Fruit fly (Drosophila melanogaster) whole organism, prepupa: ENCODE results near the gene MED24.

Experiments
- Blimp-1 ChIP-seq: fragments of 200-800 bp; sonication (Bioruptor generic); optimal IDR thresholded peaks from 3 replicates; lab custom pipeline; 2017; ENCODE audit warnings: missing biosample characterization, missing genetic modification characterization, mild to moderate bottlenecking, moderate library complexity, missing genetic modification reagents
- CG6276 ChIP-seq: fragments of 200-800 bp; sonication (Bioruptor generic); optimal IDR thresholded peaks from 2 replicates; lab custom pipeline; 2017; ENCODE audit warnings: missing biosample characterization, mild to moderate bottlenecking, missing genetic modification characterization
- CG6854 ChIP-seq: fragments of 200-800 bp; sonication (Bioruptor generic); optimal IDR thresholded peaks from 2 replicates; lab custom pipeline; 2017; ENCODE audit warnings: missing biosample characterization, mild to moderate bottlenecking, missing genetic modification characterization
- CG8632 ChIP-seq: fragments of 200-800 bp; sonication (Bioruptor generic); optimal IDR thresholded peaks from 3 replicates; lab custom pipeline; 2016; ENCODE audit warnings: missing biosample characterization, missing genetic modification characterization
- CG9139 ChIP-seq: fragments of 200-800 bp; sonication (Bioruptor generic); optimal IDR thresholded peaks from 3 replicates; lab custom pipeline; 2017; ENCODE audit warnings: missing biosample characterization, mild to moderate bottlenecking, missing genetic modification characterization
- Eip78C ChIP-seq: fragments of 200-800 bp; sonication (Bioruptor generic); peaks from one replicate; lab custom pipeline; 2016; ENCODE audit warnings: missing biosample characterization, missing genetic modification characterization
- Ets21C ChIP-seq: fragments of 200-800 bp; sonication (Bioruptor generic); optimal IDR thresholded peaks from 3 replicates; lab custom pipeline; 2016; ENCODE audit warnings: missing biosample characterization, missing genetic modification characterization
- Hr38 ChIP-seq: sonication (Bioruptor generic); optimal IDR thresholded peaks from 2 replicates; lab custom pipeline; 2016; ENCODE audit warnings: missing biosample characterization, missing genetic modification characterization
- dsx ChIP-seq: fragments of 200-800 bp; optimal IDR thresholded peaks from 3 replicates; lab custom pipeline; 2019; ENCODE audit warnings: missing biosample characterization, mild to moderate bottlenecking, missing genetic modification characterization, moderate library complexity; ENCODE audit not compliant: poor library complexity, severe bottlenecking
- svp ChIP-seq: fragments of 200-800 bp; sonication (Bioruptor generic); peaks from one replicate; lab custom pipeline; 2016; ENCODE audit warnings: missing biosample characterization, missing genetic modification characterization

DNA sequence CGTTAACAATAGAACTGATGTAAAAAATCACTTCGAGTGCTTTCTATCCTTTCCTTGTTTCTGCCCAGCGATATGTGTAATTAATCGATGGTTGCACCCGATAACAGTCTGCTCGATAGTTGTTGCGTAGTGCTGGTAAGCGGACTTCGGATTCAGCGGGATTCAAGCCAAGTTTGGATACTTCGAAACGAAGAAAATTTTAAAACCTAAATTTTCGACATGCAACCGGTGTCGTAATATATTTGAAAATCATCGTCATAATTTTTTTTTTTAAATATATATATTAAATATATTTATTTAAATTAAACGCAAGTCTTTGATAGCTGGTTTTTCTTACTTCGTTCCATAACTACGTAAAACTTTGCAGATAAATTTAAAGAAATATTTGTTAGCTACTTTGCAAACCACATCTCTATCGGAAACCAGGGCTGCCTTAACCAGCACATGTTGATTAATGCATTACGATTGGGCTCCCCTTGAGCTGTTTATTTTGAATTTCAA, 6.8 kb downstream of the MED24 start, which contains the start of the genes UbcE2M and Dhps:
- TF ChIP-seq Eip78C = no peak
- TF ChIP-seq Ets21C (GFP tag; lab: Kevin White, UChicago) = no peak
- TF ChIP-seq svp = no peak
- no peak for TF ChIP-seq dsx (GFP tag; lab: Kevin White, UChicago)
- no peak for TF ChIP-seq CG9139
- TF ChIP-seq CG8632 (GFP tag; lab: Kevin White, UChicago) = peak; percentile 52
- peak; percentile 58 for TF ChIP-seq Blimp-1 (GFP tag; lab: Kevin White, UChicago)
- no peak for TF ChIP-seq Hr38 (GFP tag; lab: Kevin White, UChicago)
- TF ChIP-seq CG6276 (GFP tag; lab: Kevin White, UChicago) = no peak
- TF ChIP-seq CG6854 (GFP tag; lab: Kevin White, UChicago) = no peak
